Worm (Caenorhabditis elegans): Measurements from ENCODE around the gene hmit-1.3.
A peak's percentile ranks its signal among the peaks of the same experiment; 100 is the strongest.

Gene hmit-1.3

DNA sequence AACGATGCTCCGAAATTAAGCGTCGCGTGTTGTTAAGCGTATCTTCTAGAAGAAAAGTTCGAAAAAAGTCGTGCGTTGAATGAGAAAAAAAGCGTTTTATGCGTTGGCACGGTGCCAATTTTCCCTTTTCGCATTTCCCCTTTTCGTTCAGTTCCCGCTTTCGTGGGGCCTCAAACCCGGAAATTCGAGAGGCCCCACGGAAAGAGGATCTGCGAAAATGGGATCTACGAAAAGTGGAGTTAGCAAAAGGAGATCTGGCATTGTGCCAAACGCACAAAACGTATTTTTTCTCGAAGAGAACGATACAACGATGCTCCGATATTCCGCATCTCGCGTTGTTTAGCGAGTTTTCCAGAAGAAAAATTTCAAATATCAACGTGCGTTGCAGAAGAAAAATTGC is 19.6 kb downstream of the hmit-1.3 start (continued):
- peak; percentile 98 for TF ChIP-seq syd-9 (tag; optimal IDR thresholded peaks at IDR 0.05)
- TF ChIP-seq ceh-24 (tag; optimal IDR thresholded peaks at IDR 0.05): peak; percentile 92
- no peak for TF ChIP-seq dve-1 (tag; optimal IDR thresholded peaks at IDR 0.05)
- TF ChIP-seq ceh-31 (tag; optimal IDR thresholded peaks at IDR 0.05): peak; percentile 100
- peak; percentile 98 for TF ChIP-seq ttx-3 (tag; optimal IDR thresholded peaks at IDR 0.05)
- no peak for TF ChIP-seq ceh-30 (tag; optimal IDR thresholded peaks at IDR 0.05)
- no peak for TF ChIP-seq ceh-22 (tag; optimal IDR thresholded peaks at IDR 0.05)
- peak; percentile 100 for TF ChIP-seq ahr-1 (tag; optimal IDR thresholded peaks at IDR 0.05)
- TF ChIP-seq pha-4 (tag; optimal IDR thresholded peaks at IDR 0.05): no peak
- peak; percentile 100 for TF ChIP-seq ref-2 (tag; optimal IDR thresholded peaks at IDR 0.05)
- TF ChIP-seq pax-1 (tag; optimal IDR thresholded peaks at IDR 0.05): no peak
- peak; percentile 100 for TF ChIP-seq zip-5 (tag; optimal IDR thresholded peaks at IDR 0.05)
- no peak for TF ChIP-seq pros-1 (tag; optimal IDR thresholded peaks at IDR 0.05)
- TF ChIP-seq ztf-16 (tag; optimal IDR thresholded peaks at IDR 0.05): peak; percentile 98
- peak; percentile 93 for TF ChIP-seq C38D4.7 (GFP tag; optimal IDR thresholded peaks at IDR 0.05)
- TF ChIP-seq sox-4 (tag; optimal IDR thresholded peaks at IDR 0.05): peak; percentile 91
- TF ChIP-seq hlh-13 (GFP tag; optimal IDR thresholded peaks at IDR 0.05): peak; percentile 95
- peak; percentile 100 for TF ChIP-seq ceh-2 (tag; optimal IDR thresholded peaks at IDR 0.05)
- TF ChIP-seq nhr-232 (tag; optimal IDR thresholded peaks at IDR 0.05): peak; percentile 94
- peak; percentile 96 for TF ChIP-seq gmeb-2 (tag; optimal IDR thresholded peaks at IDR 0.05)
- peak; percentile 79 for TF ChIP-seq pat-9 (tag; optimal IDR thresholded peaks at IDR 0.05)
- peak; percentile 97 for TF ChIP-seq ceh-45 (GFP tag; IDR thresholded peaks at IDR 0.05)
- peak; percentile 100 for TF ChIP-seq ceh-14 (tag; optimal IDR thresholded peaks at IDR 0.05)
- peak; percentile 96 for TF ChIP-seq unc-3 (GFP tag; conservative IDR thresholded peaks at IDR 0.05)
- peak; percentile 98 for TF ChIP-seq unc-3 (tag; optimal IDR thresholded peaks at IDR 0.05)
- TF ChIP-seq nhr-11 (tag; optimal IDR thresholded peaks at IDR 0.05): no peak
- TF ChIP-seq C08G9.2 (tag; optimal IDR thresholded peaks at IDR 0.05): peak; percentile 100
- peak; percentile 100 for TF ChIP-seq tbx-2 (tag; optimal IDR thresholded peaks at IDR 0.05)
- TF ChIP-seq unc-42 (tag; optimal IDR thresholded peaks at IDR 0.05): peak; percentile 91
- TF ChIP-seq lin-11 (tag; optimal IDR thresholded peaks at IDR 0.05): peak; percentile 85
- TF ChIP-seq ceh-19 (GFP tag; optimal IDR thresholded peaks at IDR 0.05): peak; percentile 98
- TF ChIP-seq sdc-2 (tag; optimal IDR thresholded peaks at IDR 0.05): peak; percentile 93
- peak; percentile 96 for TF ChIP-seq Y22D7AL.16 (tag; optimal IDR thresholded peaks at IDR 0.05)
- peak; percentile 80 for TF ChIP-seq ceh-48 (tag; optimal IDR thresholded peaks at IDR 0.05)
- TF ChIP-seq hlh-15 (tag; optimal IDR thresholded peaks at IDR 0.05): peak; percentile 98
- peak; percentile 100 for TF ChIP-seq dmd-4 (tag; optimal IDR thresholded peaks at IDR 0.05; ENCODE audit: borderline replicate concordance)
- TF ChIP-seq fax-1 (tag; optimal IDR thresholded peaks at IDR 0.05): peak; percentile 99
- peak; percentile 90 for TF ChIP-seq pha-2 (tag; optimal IDR thresholded peaks at IDR 0.05)
- TF ChIP-seq ceh-34 (tag; optimal IDR thresholded peaks at IDR 0.05): peak; percentile 100
- TF ChIP-seq unc-86 (tag; optimal IDR thresholded peaks at IDR 0.05): peak; percentile 100
- TF ChIP-seq fkh-6 (tag; optimal IDR thresholded peaks at IDR 0.05): peak; percentile 97
- peak; percentile 99 for TF ChIP-seq hlh-6 (tag; optimal IDR thresholded peaks at IDR 0.05)
- peak; percentile 97 for TF ChIP-seq K02D7.2 (tag; optimal IDR thresholded peaks at IDR 0.05)
- TF ChIP-seq eyg-1 (tag; optimal IDR thresholded peaks at IDR 0.05): peak; percentile 99
- TF ChIP-seq tbx-7 (tag; optimal IDR thresholded peaks at IDR 0.05): peak; percentile 100
- peak; percentile 100 for TF ChIP-seq F13H6.1 (tag; optimal IDR thresholded peaks at IDR 0.05)
- TF ChIP-seq lim-6 (tag; optimal IDR thresholded peaks at IDR 0.05): peak; percentile 100
- no peak for TF ChIP-seq ceh-9 (tag; optimal IDR thresholded peaks at IDR 0.05)
